Worm (Caenorhabditis elegans) whole organism, L1 larva: Measurements from ENCODE around the gene hrg-6.

Experiments used
- lin-39 ChIP-seq: fragments of 150-350 bp; optimal IDR thresholded peaks from 2 replicates; lab custom pipeline; 2014; ENCODE audit warnings: missing biosample characterization, missing genetic modification reagents, missing genetic modification characterization
- mdl-1 ChIP-seq, 2 experiments: fragments of 150-350 bp; optimal IDR thresholded peaks; 2 replicates each; lab custom pipeline; 2014 to 2017; ENCODE audit warnings: missing biosample characterization in 2 of 2, missing genetic modification characterization in 2 of 2, inconsistent platforms in 1 of 2
- nhr-11 ChIP-seq: fragments of 150-350 bp; optimal IDR thresholded peaks from 2 replicates; lab custom pipeline; 2014; ENCODE audit warnings: missing biosample characterization, missing genetic modification characterization
- swsn-7 ChIP-seq: sonication (generic microtip); optimal IDR thresholded peaks from 2 replicates; lab custom pipeline; 2016; ENCODE audit warnings: missing genetic modification characterization, missing compliant biosample characterization
- zag-1 ChIP-seq: fragments of 150-350 bp; optimal IDR thresholded peaks from 2 replicates; lab custom pipeline; 2014; ENCODE audit warnings: missing biosample characterization, missing genetic modification characterization

- TF ChIP-seq nhr-11 (tag; lab: Kevin White, UChicago) (no peak), swsn-7 (no peak), mdl-1 (tag; optimal IDR thresholded peaks at IDR 0.05; lab: Kevin White, UChicago) (no peak), lin-39 (no peak), zag-1 (tag; lab: Kevin White, UChicago) (no peak)
Observed at ce11 chrIV:11009928-11010327, 22.5 kb upstream of the hrg-6 start.
